Fruit fly (Drosophila melanogaster): Measurements from ENCODE around the gene CG42750.

The CG42750 gene

DNA sequence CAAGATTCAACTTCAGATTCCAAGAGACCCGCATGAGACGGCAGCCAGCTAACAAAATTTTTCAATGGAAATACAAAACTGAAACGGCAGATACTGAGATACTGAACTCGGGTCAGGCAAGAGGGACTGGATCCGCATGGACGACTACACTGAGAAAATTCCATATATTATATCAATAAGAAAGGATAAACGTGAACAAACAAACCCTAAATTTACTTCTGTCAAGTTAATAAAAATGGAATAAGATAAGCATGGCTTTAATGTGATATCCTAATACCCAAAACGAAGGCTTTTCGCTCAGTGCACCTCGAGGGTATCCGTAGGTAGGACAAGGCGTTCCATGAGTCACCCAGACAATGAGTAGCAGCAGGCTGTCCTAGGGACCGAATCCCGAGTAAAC, 130.3 kb downstream of the CG42750 start (continued):
- TF ChIP-seq sqz (GFP tag; optimal IDR thresholded peaks at IDR 0.05): peak; percentile 42
- no peak for TF ChIP-seq Hey (tag; optimal IDR thresholded peaks at IDR 0.05)
- TF ChIP-seq HmgD (GFP tag; optimal IDR thresholded peaks at IDR 0.05): peak; percentile 32
- peak; percentile 87 for TF ChIP-seq Xbp1 (GFP tag; optimal IDR thresholded peaks at IDR 0.05)
- TF ChIP-seq CG17328 (GFP tag; IDR thresholded peaks at IDR 0.05): peak; percentile 93
- no peak for TF ChIP-seq schlank (tag; optimal IDR thresholded peaks at IDR 0.05)
- TF ChIP-seq CG4707 (GFP tag; optimal IDR thresholded peaks at IDR 0.05): peak; percentile 60
- TF ChIP-seq CG16815 (GFP tag; optimal IDR thresholded peaks at IDR 0.05): peak; percentile 96
- peak; percentile 16 for TF ChIP-seq MESR4 (GFP tag; optimal IDR thresholded peaks at IDR 0.05)
- TF ChIP-seq nom (GFP tag; optimal IDR thresholded peaks at IDR 0.05): peak; percentile 82
- peak; percentile 78 for TF ChIP-seq Rfx (GFP tag; IDR thresholded peaks at IDR 0.05)
- TF ChIP-seq CG17829 (tag; optimal IDR thresholded peaks at IDR 0.05): peak; percentile 94
- peak; percentile 84 for TF ChIP-seq CoRest (tag; optimal IDR thresholded peaks at IDR 0.05)
- TF ChIP-seq Lhr (GFP tag; optimal IDR thresholded peaks at IDR 0.05): peak; percentile 56
- peak; percentile 74; the same call in 1 of the 2 replicates for TF ChIP-seq CG1024 (GFP tag; IDR thresholded peaks at IDR 0.05)
- TF ChIP-seq GATAe (GFP tag; conservative IDR thresholded peaks at IDR 0.05): no peak
- TF ChIP-seq CG5180 (GFP tag; optimal IDR thresholded peaks at IDR 0.05): peak; percentile 16
- TF ChIP-seq CG9215 (GFP tag; IDR thresholded peaks at IDR 0.05): peak; percentile 58
- TF ChIP-seq Sox100B (GFP tag; optimal IDR thresholded peaks at IDR 0.05): peak; percentile 65
- peak; percentile 79 for TF ChIP-seq CG18764 (GFP tag; optimal IDR thresholded peaks at IDR 0.05)
- TF ChIP-seq slp2 (GFP tag; optimal IDR thresholded peaks at IDR 0.05): peak; percentile 76
- TF ChIP-seq dysf (GFP tag; IDR thresholded peaks at IDR 0.05): peak; percentile 77
- peak; percentile 66 for TF ChIP-seq CG12769 (tag; optimal IDR thresholded peaks at IDR 0.05)
- TF ChIP-seq CG42726 (GFP tag; IDR thresholded peaks at IDR 0.05; ENCODE audit: partially characterized antibody): no peak
- peak; percentile 81 for TF ChIP-seq maf-S (GFP tag; optimal IDR thresholded peaks at IDR 0.05)
- TF ChIP-seq NfI (GFP tag; optimal IDR thresholded peaks at IDR 0.05): peak; percentile 65
- TF ChIP-seq Bteb2 (GFP tag; optimal IDR thresholded peaks at IDR 0.05): peak; percentile 65
- peak; percentile 42 for TF ChIP-seq CG10147 (GFP tag; optimal IDR thresholded peaks at IDR 0.05)
- peak; percentile 75 for TF ChIP-seq CG7357 (GFP tag; IDR thresholded peaks at IDR 0.05)
- 0 out of 2 replicates have a peak, but pooled peaks have one; percentile 14 for TF ChIP-seq CG10321 (GFP tag; IDR thresholded peaks at IDR 0.05)
- peak; percentile 71 for TF ChIP-seq CG8359 (GFP tag; optimal IDR thresholded peaks at IDR 0.05; ENCODE audit: borderline replicate concordance)
- TF ChIP-seq CG1832 (GFP tag; optimal IDR thresholded peaks at IDR 0.05): no peak
- TF ChIP-seq CG4328 (GFP tag; optimal IDR thresholded peaks at IDR 0.05): no peak
- peak; percentile 63 for TF ChIP-seq CG18619 (GFP tag; optimal IDR thresholded peaks at IDR 0.05)
- no peak for TF ChIP-seq pita (GFP tag; optimal IDR thresholded peaks at IDR 0.05)
- peak; percentile 41 for TF ChIP-seq ATbp (GFP tag; optimal IDR thresholded peaks at IDR 0.05)
- TF ChIP-seq CG10274 (GFP tag; optimal IDR thresholded peaks at IDR 0.05): peak; percentile 63
- TF ChIP-seq HLHmδ (GFP tag; optimal IDR thresholded peaks at IDR 0.05): no peak
- no peak for TF ChIP-seq chinmo (GFP tag; IDR thresholded peaks at IDR 0.05; ENCODE audit: partially characterized antibody)
- TF ChIP-seq CG17186 (GFP tag; optimal IDR thresholded peaks at IDR 0.05): peak; percentile 30
- peak; percentile 92 for TF ChIP-seq kay (GFP tag; optimal IDR thresholded peaks at IDR 0.05)
- peak; percentile 22 for TF ChIP-seq CG12299 (tag; optimal IDR thresholded peaks at IDR 0.05)
- TF ChIP-seq CG9727 (GFP tag; optimal IDR thresholded peaks at IDR 0.05): peak; percentile 98
- TF ChIP-seq CG10543 (GFP tag; optimal IDR thresholded peaks at IDR 0.05): no peak
- peak; percentile 63 for TF ChIP-seq Fer1 (GFP tag; optimal IDR thresholded peaks at IDR 0.05)
- TF ChIP-seq Dek (tag; optimal IDR thresholded peaks at IDR 0.05): peak; percentile 62
- peak; percentile 73; the same call in 2 of the 3 replicates for TF ChIP-seq CG11456 (GFP tag; IDR thresholded peaks at IDR 0.05)
- peak; percentile 83 for TF ChIP-seq repo (GFP tag; optimal IDR thresholded peaks at IDR 0.05)
- peak; percentile 79 for TF ChIP-seq dmrt99B (tag; optimal IDR thresholded peaks at IDR 0.05)
- TF ChIP-seq Atf-2 (GFP tag; optimal IDR thresholded peaks at IDR 0.05): peak; percentile 80

Data from whole organism, embryonic.